Fruit fly (Drosophila melanogaster): ENCODE data around the gene Gmap.

Gmap gene

dm6 chrX:15511399-15511798 is 24.7 kb downstream of the Gmap start (continued):
- TF ChIP-seq Ets96B (tag; optimal IDR thresholded peaks at IDR 0.05) = no peak
- TF ChIP-seq acj6 (GFP tag; optimal IDR thresholded peaks at IDR 0.05) = peak; percentile 26
- peak; percentile 82 for TF ChIP-seq svp (GFP tag)
- peak; percentile 70 for TF ChIP-seq esn (GFP tag; optimal IDR thresholded peaks at IDR 0.05)
- no peak for TF ChIP-seq dac (GFP tag; optimal IDR thresholded peaks at IDR 0.05)
- 0 out of 3 replicates have a peak, but pooled peaks have one; percentile 44 for TF ChIP-seq eg (GFP tag; IDR thresholded peaks at IDR 0.05)
- TF ChIP-seq CG1621 (tag; optimal IDR thresholded peaks at IDR 0.05) = no peak
- no peak for TF ChIP-seq CG7368 (GFP tag; optimal IDR thresholded peaks at IDR 0.05)
- no peak for TF ChIP-seq salr (GFP tag; optimal IDR thresholded peaks at IDR 0.05)
- TF ChIP-seq CG8119 (GFP tag; IDR thresholded peaks at IDR 0.05) = peak; percentile 43; the same call in 1 of the 3 replicates
- TF ChIP-seq CG10631 (GFP tag; optimal IDR thresholded peaks at IDR 0.05) = no peak
- TF ChIP-seq cyc (GFP tag; optimal IDR thresholded peaks at IDR 0.05) = peak; percentile 38
- no peak for TF ChIP-seq CG11902 (GFP tag; optimal IDR thresholded peaks at IDR 0.05)
- TF ChIP-seq Blimp-1 (GFP tag; optimal IDR thresholded peaks at IDR 0.05) = no peak
- no peak for TF ChIP-seq Hr38 (GFP tag; optimal IDR thresholded peaks at IDR 0.05)
- no peak for TF ChIP-seq Eip75B (GFP tag; optimal IDR thresholded peaks at IDR 0.05)
- TF ChIP-seq CG8632 (GFP tag; optimal IDR thresholded peaks at IDR 0.05) = peak; percentile 30
- peak; percentile 60 for TF ChIP-seq lz (GFP tag; optimal IDR thresholded peaks at IDR 0.05)
- TF ChIP-seq CG10669 (GFP tag; optimal IDR thresholded peaks at IDR 0.05) = no peak
- no peak for TF ChIP-seq dsx (GFP tag; optimal IDR thresholded peaks at IDR 0.05; ENCODE audit: poor library complexity, severe bottlenecking)
- TF ChIP-seq fd85E (GFP tag; optimal IDR thresholded peaks at IDR 0.05) = no peak
- TF ChIP-seq CG16779 (tag; optimal IDR thresholded peaks at IDR 0.05) = no peak
- no peak for TF ChIP-seq CG6808 (GFP tag; optimal IDR thresholded peaks at IDR 0.05)
- TF ChIP-seq CG6163 (GFP tag; IDR thresholded peaks at IDR 0.05) = no peak
- no peak for TF ChIP-seq achi (GFP tag; optimal IDR thresholded peaks at IDR 0.05)
- peak; percentile 42 for TF ChIP-seq CG31627 (GFP tag; optimal IDR thresholded peaks at IDR 0.05)
- peak; percentile 42 for TF ChIP-seq Hr39 (GFP tag; optimal IDR thresholded peaks at IDR 0.05)
- TF ChIP-seq fd59A (GFP tag; optimal IDR thresholded peaks at IDR 0.05) = no peak
- no peak for TF ChIP-seq CG3032 (tag; optimal IDR thresholded peaks at IDR 0.05)
- no peak for TF ChIP-seq Gug (GFP tag; IDR thresholded peaks at IDR 0.05)
- no peak for TF ChIP-seq CG32006 (GFP tag; optimal IDR thresholded peaks at IDR 0.05)
- no peak for TF ChIP-seq Eip93F (GFP tag; optimal IDR thresholded peaks at IDR 0.05)
- no peak for TF ChIP-seq Sox15 (GFP tag; optimal IDR thresholded peaks at IDR 0.05)
- no peak for TF ChIP-seq fkh (GFP tag; optimal IDR thresholded peaks at IDR 0.05)
- TF ChIP-seq Ets21C (GFP tag; optimal IDR thresholded peaks at IDR 0.05) = peak; percentile 29
- peak; percentile 55 for TF ChIP-seq Smox (GFP tag; optimal IDR thresholded peaks at IDR 0.05)
- TF ChIP-seq CG6854 (GFP tag; optimal IDR thresholded peaks at IDR 0.05) = no peak
- peak; percentile 41 for TF ChIP-seq CG34406 (GFP tag; optimal IDR thresholded peaks at IDR 0.05)
- TF ChIP-seq Sox14 (GFP tag; optimal IDR thresholded peaks at IDR 0.05) = peak; percentile 11
- TF ChIP-seq CG15336 (GFP tag; IDR thresholded peaks at IDR 0.05) = 0 out of 2 replicates have a peak, but pooled peaks have one; percentile 15

- TF ChIP-seq OdsH (GFP tag; optimal IDR thresholded peaks at IDR 0.05) = no peak
- no peak for TF ChIP-seq CG9139 (GFP tag; optimal IDR thresholded peaks at IDR 0.05)
- TF ChIP-seq CG15336 (GFP tag; IDR thresholded peaks at IDR 0.05) = no peak
- TF ChIP-seq CG11762 (GFP tag; optimal IDR thresholded peaks at IDR 0.05; ENCODE audit: insufficient read depth) = no peak
- no peak for TF ChIP-seq ss (GFP tag; optimal IDR thresholded peaks at IDR 0.05)
- TF ChIP-seq CG6792 (GFP tag; optimal IDR thresholded peaks at IDR 0.05) = peak; percentile 7
- TF ChIP-seq CG31627 (GFP tag; optimal IDR thresholded peaks at IDR 0.05) = no peak
- no peak for TF ChIP-seq Ets21C (GFP tag; optimal IDR thresholded peaks at IDR 0.05)
- TF ChIP-seq CG3919 (GFP tag; optimal IDR thresholded peaks at IDR 0.05) = no peak
- no peak for TF ChIP-seq CG6163 (GFP tag; IDR thresholded peaks at IDR 0.05)
- no peak for TF ChIP-seq CG11902 (GFP tag; optimal IDR thresholded peaks at IDR 0.05)
- TF ChIP-seq CG8319 (GFP tag; optimal IDR thresholded peaks at IDR 0.05) = no peak
- no peak for TF ChIP-seq salr (GFP tag; optimal IDR thresholded peaks at IDR 0.05)
- no peak for TF ChIP-seq fd85E (GFP tag; optimal IDR thresholded peaks at IDR 0.05)
- TF ChIP-seq fkh (GFP tag; optimal IDR thresholded peaks at IDR 0.05) = no peak
- TF ChIP-seq Sox15 (GFP tag; optimal IDR thresholded peaks at IDR 0.05) = no peak
- TF ChIP-seq Hr39 (GFP tag; optimal IDR thresholded peaks at IDR 0.05) = no peak
- TF ChIP-seq CG6808 (GFP tag; optimal IDR thresholded peaks at IDR 0.05) = no peak
- TF ChIP-seq Hr38 (GFP tag; optimal IDR thresholded peaks at IDR 0.05) = no peak
- no peak for TF ChIP-seq Met (GFP tag; optimal IDR thresholded peaks at IDR 0.05)
- TF ChIP-seq CG8632 (GFP tag; optimal IDR thresholded peaks at IDR 0.05) = no peak
- TF ChIP-seq vri (GFP tag; optimal IDR thresholded peaks at IDR 0.05) = peak; percentile 56
- TF ChIP-seq CG10669 (GFP tag; optimal IDR thresholded peaks at IDR 0.05) = peak; percentile 22
Observed at dm6 chrX:15522426-15523153, 35.9 kb downstream of the Gmap start.
